Fruit fly (Drosophila melanogaster) whole organism, embryonic: ENCODE measurements around the gene Gycbeta100B.
A peak's percentile ranks its signal among the peaks of the same experiment; 100 is the strongest.

Source experiments
- Awh ChIP-seq: fragments of 200-800 bp; sonication (Bioruptor generic); IDR thresholded peaks from 2 replicates; pipeline ENCODE4, ENCODE4 v1.3.6; 2022; ENCODE audit warnings: missing biosample characterization, missing genetic modification characterization
- B-H2 ChIP-seq: fragments of 200-800 bp; sonication (Bioruptor generic); optimal IDR thresholded peaks from 2 replicates; lab custom pipeline; 2018; ENCODE audit warnings: missing biosample characterization, mild to moderate bottlenecking, missing genetic modification characterization
- CG10543 ChIP-seq: fragments of 200-800 bp; sonication (Bioruptor generic); optimal IDR thresholded peaks from 3 replicates; lab custom pipeline; 2017; ENCODE audit warnings: missing biosample characterization, mild to moderate bottlenecking, missing genetic modification characterization, moderate library complexity
- CG11085 ChIP-seq: fragments of 200-800 bp; sonication (Bioruptor generic); IDR thresholded peaks from 2 replicates; pipeline ENCODE4 v1.3.6; 2022; ENCODE audit warnings: missing biosample characterization, missing genetic modification characterization
- CG12155 ChIP-seq: fragments of 200-800 bp; sonication (Bioruptor generic); optimal IDR thresholded peaks from 3 replicates; lab custom pipeline; 2016; ENCODE audit warnings: missing biosample characterization, missing genetic modification characterization
- CG12659 ChIP-seq: fragments of 200-800 bp; sonication (Bioruptor generic); optimal IDR thresholded peaks from 3 replicates; lab custom pipeline; 2017; ENCODE audit warnings: mild to moderate bottlenecking, missing biosample characterization, missing genetic modification reagents, missing genetic modification characterization
- CG12769 ChIP-seq: fragments of 200-800 bp; sonication (Bioruptor generic); optimal IDR thresholded peaks from 2 replicates; lab custom pipeline; 2019; ENCODE audit warnings: missing biosample characterization, mild to moderate bottlenecking, missing genetic modification characterization, moderate library complexity
- CG13894 ChIP-seq: fragments of 200-800 bp; sonication (Bioruptor generic); optimal IDR thresholded peaks from 3 replicates; lab custom pipeline; 2018; ENCODE audit warnings: missing biosample characterization, mild to moderate bottlenecking, missing genetic modification characterization, moderate library complexity
- CG2129 ChIP-seq: fragments of 200-800 bp; sonication (Bioruptor generic); IDR thresholded peaks from 2 replicates; pipeline ENCODE4 v1.3.6; 2022; ENCODE audit warnings: missing biosample characterization, missing genetic modification characterization; ENCODE audit not compliant: partially characterized antibody
- CG3281 ChIP-seq: fragments of 200-800 bp; sonication (Bioruptor generic); optimal IDR thresholded peaks from 3 replicates; lab custom pipeline; 2017; ENCODE audit warnings: missing biosample characterization, mild to moderate bottlenecking, missing genetic modification characterization
- CG42726 ChIP-seq: fragments of 200-800 bp; sonication (Bioruptor generic); IDR thresholded peaks from 2 replicates; pipeline ENCODE4 v1.3.6; 2022; ENCODE audit warnings: missing biosample characterization, missing genetic modification characterization; ENCODE audit not compliant: partially characterized antibody
- CG6175 ChIP-seq: fragments of 200-800 bp; sonication (Bioruptor generic); IDR thresholded peaks from 3 replicates; pipeline ENCODE4 v1.3.6; 2022; ENCODE audit warnings: missing biosample characterization, missing genetic modification characterization
- CG6813 ChIP-seq: fragments of 200-800 bp; sonication (Bioruptor generic); optimal IDR thresholded peaks from 2 replicates; lab custom pipeline; 2017; ENCODE audit warnings: missing biosample characterization, missing genetic modification characterization, mild to moderate bottlenecking, moderate library complexity, missing genetic modification reagents
- CG7928 ChIP-seq: fragments of 200-800 bp; sonication (Bioruptor generic); optimal IDR thresholded peaks from 2 replicates; lab custom pipeline; 2017; ENCODE audit warnings: missing biosample characterization, mild to moderate bottlenecking, missing genetic modification characterization
- CG8388 ChIP-seq: fragments of 200-800 bp; sonication (Bioruptor generic); optimal IDR thresholded peaks from 2 replicates; lab custom pipeline; 2019; ENCODE audit warnings: missing biosample characterization, mild to moderate bottlenecking, missing genetic modification characterization, moderate library complexity
- CG9932 ChIP-seq: fragments of 200-800 bp; sonication (Bioruptor generic); IDR thresholded peaks from 2 replicates; pipeline ENCODE4 v1.3.6; 2022; ENCODE audit warnings: missing biosample characterization, missing genetic modification characterization
- Deaf1 ChIP-seq: fragments of 200-800 bp; optimal IDR thresholded peaks from 3 replicates; lab custom pipeline; 2019; ENCODE audit warnings: missing biosample characterization, mild to moderate bottlenecking, missing genetic modification characterization, moderate library complexity
- Dref ChIP-seq: fragments of 200-800 bp; sonication (Bioruptor generic); IDR thresholded peaks from 2 replicates; pipeline ENCODE4 v1.3.6; 2022; ENCODE audit warnings: missing biosample characterization, missing genetic modification characterization
- E2f1 ChIP-seq: fragments of 200-800 bp; sonication (Bioruptor generic); IDR thresholded peaks from 2 replicates; pipeline ENCODE4 v1.3.6; 2022; ENCODE audit warnings: missing biosample characterization, missing genetic modification characterization
- Fer1 ChIP-seq: fragments of 200-800 bp; sonication (Bioruptor generic); optimal IDR thresholded peaks from 2 replicates; lab custom pipeline; 2017; ENCODE audit warnings: missing biosample characterization, mild to moderate bottlenecking, missing genetic modification characterization
- Hr39 ChIP-seq: fragments of >200 bp; optimal IDR thresholded peaks from 2 replicates; lab custom pipeline; 2017
- Pdp1 ChIP-seq, 2 experiments: fragments of 200-800 bp; sonication (Bioruptor generic); optimal IDR thresholded peaks; 3 replicates each; lab custom pipeline; 2016; ENCODE audit warnings: missing biosample characterization in 2 of 2, missing genetic modification characterization in 2 of 2, mild to moderate bottlenecking in 1 of 2, moderate library complexity in 1 of 2
- Poxn ChIP-seq: fragments of 200-800 bp; sonication (Bioruptor generic); IDR thresholded peaks from 2 replicates; pipeline ENCODE4 v1.3.6; 2022; ENCODE audit warnings: missing biosample characterization, missing genetic modification characterization
- Ravus ChIP-seq: fragments of 200-800 bp; sonication (Bioruptor generic); IDR thresholded peaks from 2 replicates; pipeline ENCODE4 v1.3.6; 2022; ENCODE audit warnings: missing biosample characterization, missing genetic modification characterization
- Sox102F ChIP-seq: fragments of 200-800 bp; sonication (Bioruptor generic); optimal IDR thresholded peaks from 2 replicates; lab custom pipeline; 2018; ENCODE audit warnings: missing biosample characterization, mild to moderate bottlenecking, missing genetic modification characterization, moderate library complexity
- TFAM ChIP-seq: fragments of 200-800 bp; sonication (Bioruptor generic); optimal IDR thresholded peaks from 2 replicates; lab custom pipeline; 2017; ENCODE audit warnings: missing biosample characterization, missing genetic modification characterization, inconsistent platforms
- Trl ChIP-seq, 3 experiments: fragments of >200 bp in 2 of 3; fragments of 200-800 bp in 1 of 3; sonication (Bioruptor generic) in 1 of 3; optimal IDR thresholded peaks; 2 replicates in 1 of 3; 3 replicates in 2 of 3; lab custom pipeline; 2016 to 2017; ENCODE audit warnings: missing biosample characterization in 1 of 3, missing genetic modification characterization in 1 of 3
- aop ChIP-seq: fragments of 200-800 bp; sonication (Bioruptor generic); IDR thresholded peaks from 2 replicates; pipeline ENCODE4 v1.3.6; 2022; ENCODE audit warnings: missing biosample characterization, missing genetic modification characterization
- caup ChIP-seq: fragments of 200-800 bp; sonication (Bioruptor generic); optimal IDR thresholded peaks from 3 replicates; lab custom pipeline; 2017; ENCODE audit warnings: missing biosample characterization, mild to moderate bottlenecking, missing genetic modification characterization, moderate library complexity; ENCODE audit not compliant: severe bottlenecking
- cg ChIP-seq: fragments of 200-800 bp; sonication (Bioruptor generic); optimal IDR thresholded peaks from 3 replicates; lab custom pipeline; 2019; ENCODE audit warnings: missing biosample characterization, mild to moderate bottlenecking, missing genetic modification characterization, moderate library complexity
- cwo ChIP-seq: fragments of 200-800 bp; sonication (Bioruptor generic); optimal IDR thresholded peaks from 3 replicates; lab custom pipeline; 2017; ENCODE audit warnings: missing biosample characterization, missing genetic modification characterization, mild to moderate bottlenecking, moderate library complexity, missing genetic modification reagents
- disco-r ChIP-seq: fragments of 200-800 bp; sonication (Bioruptor generic); optimal IDR thresholded peaks from 2 replicates; lab custom pipeline; 2016; ENCODE audit warnings: missing biosample characterization, missing genetic modification characterization
- ems ChIP-seq: fragments of 200-800 bp; sonication (Bioruptor generic); optimal IDR thresholded peaks from 3 replicates; lab custom pipeline; 2016; ENCODE audit warnings: missing biosample characterization, missing genetic modification characterization
- ewg ChIP-seq: fragments of 200-800 bp; sonication (Bioruptor generic); optimal IDR thresholded peaks from 3 replicates; lab custom pipeline; 2017; ENCODE audit warnings: mild to moderate bottlenecking, missing biosample characterization, missing genetic modification reagents, missing genetic modification characterization
- gcm ChIP-seq: fragments of 200-800 bp; sonication (Bioruptor generic); optimal IDR thresholded peaks from 2 replicates; lab custom pipeline; 2019; ENCODE audit warnings: missing biosample characterization, mild to moderate bottlenecking, missing genetic modification characterization, moderate library complexity
- grn ChIP-seq: fragments of 200-800 bp; sonication (Bioruptor generic); optimal IDR thresholded peaks from 3 replicates; lab custom pipeline; 2017; ENCODE audit warnings: missing biosample characterization, missing genetic modification characterization
- ham ChIP-seq: fragments of 200-800 bp; sonication (Bioruptor generic); IDR thresholded peaks from 2 replicates; pipeline ENCODE4 v1.3.6; 2022; ENCODE audit warnings: missing biosample characterization, missing genetic modification characterization
- jumu ChIP-seq: fragments of 200-800 bp; sonication (Bioruptor generic); optimal IDR thresholded peaks from 3 replicates; lab custom pipeline; 2016; ENCODE audit warnings: missing biosample characterization, missing genetic modification characterization
- kay ChIP-seq: fragments of 200-800 bp; sonication (Bioruptor generic); optimal IDR thresholded peaks from 2 replicates; lab custom pipeline; 2016; ENCODE audit warnings: missing biosample characterization, missing genetic modification characterization
- knrl ChIP-seq: fragments of 200-800 bp; sonication (Bioruptor generic); IDR thresholded peaks from 3 replicates; pipeline ENCODE4 v1.3.6; 2022; ENCODE audit warnings: missing biosample characterization, missing genetic modification characterization; ENCODE audit not compliant: partially characterized antibody
- lab ChIP-seq: fragments of 200-800 bp; sonication (Bioruptor generic); optimal IDR thresholded peaks from 3 replicates; lab custom pipeline; 2017; ENCODE audit warnings: missing biosample characterization, missing genetic modification characterization, mild to moderate bottlenecking, moderate library complexity, missing genetic modification reagents
- mirr ChIP-seq: fragments of 200-800 bp; sonication (Bioruptor generic); optimal IDR thresholded peaks from 3 replicates; lab custom pipeline; 2018; ENCODE audit warnings: missing biosample characterization, mild to moderate bottlenecking, missing genetic modification characterization
- nerfin-2 ChIP-seq: fragments of 200-800 bp; sonication (Bioruptor generic); IDR thresholded peaks from 2 replicates; pipeline ENCODE4 v1.3.6; 2022; ENCODE audit warnings: missing biosample characterization, missing genetic modification characterization; ENCODE audit not compliant: partially characterized antibody
- odd ChIP-seq: fragments of 200-800 bp; sonication (Bioruptor generic); optimal IDR thresholded peaks from 2 replicates; lab custom pipeline; 2017; ENCODE audit warnings: missing biosample characterization, mild to moderate bottlenecking, missing genetic modification characterization
- salm ChIP-seq: fragments of 200-800 bp; sonication (Bioruptor generic); optimal IDR thresholded peaks from 2 replicates; lab custom pipeline; 2018; ENCODE audit warnings: missing biosample characterization, mild to moderate bottlenecking, missing genetic modification characterization
- sd ChIP-seq: fragments of 200-800 bp; sonication (Bioruptor generic); optimal IDR thresholded peaks from 3 replicates; lab custom pipeline; 2018; ENCODE audit warnings: missing biosample characterization, mild to moderate bottlenecking, missing genetic modification characterization, moderate library complexity
- sna ChIP-seq: fragments of 200-800 bp; sonication (Bioruptor generic); IDR thresholded peaks from 2 replicates; pipeline ENCODE4 v1.3.6; 2022; ENCODE audit warnings: missing biosample characterization, missing genetic modification characterization; ENCODE audit not compliant: partially characterized antibody
- sug ChIP-seq: fragments of 200-800 bp; optimal IDR thresholded peaks from 2 replicates; lab custom pipeline; 2019; ENCODE audit warnings: missing biosample characterization, mild to moderate bottlenecking, missing genetic modification characterization, moderate library complexity
- vvl ChIP-seq: fragments of 200-800 bp; sonication (Bioruptor generic); IDR thresholded peaks from 2 replicates; pipeline ENCODE4 v1.3.6; 2022; ENCODE audit warnings: missing biosample characterization, missing genetic modification characterization

Gene Gycbeta100B

DNA sequence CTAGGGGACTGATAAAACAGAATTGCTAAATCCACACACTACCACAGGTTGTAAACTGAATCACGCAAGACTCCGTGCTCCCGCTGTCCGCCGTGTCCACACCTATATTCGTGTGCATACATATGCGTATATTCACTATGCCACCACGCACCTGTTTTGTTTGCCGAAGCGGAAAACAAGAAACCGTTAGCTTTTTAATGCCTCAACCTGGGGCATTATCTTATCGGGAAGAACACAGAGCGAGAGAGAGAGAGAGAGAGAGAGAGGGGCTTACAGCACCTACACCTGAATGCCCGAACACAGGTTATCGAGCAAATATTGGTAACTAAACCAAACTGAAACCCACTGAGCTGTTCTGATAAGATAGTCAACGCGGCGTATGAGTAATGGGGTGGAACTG lies 60.4 kb downstream of the Gycbeta100B start (continued):
- peak; percentile 18 to 63 for TF ChIP-seq Trl (optimal IDR thresholded peaks at IDR 0.05; lab: Kevin White, UChicago)
- no peak for TF ChIP-seq Trl (GFP tag; optimal IDR thresholded peaks at IDR 0.05; lab: Kevin White, UChicago)
- TF ChIP-seq CG6813 (GFP tag; lab: Kevin White, UChicago), result peak; percentile 14
- no peak for TF ChIP-seq Dref (GFP tag; lab: Robert Waterston, UW)
- TF ChIP-seq sug (tag; lab: Kevin White, UChicago), result peak; percentile 56
- TF ChIP-seq CG3281, result no peak
- peak; percentile 20 for TF ChIP-seq mirr
- peak; percentile 88 for TF ChIP-seq sd
- TF ChIP-seq cg (GFP tag; lab: Kevin White, UChicago), result peak; percentile 33
- TF ChIP-seq CG2129 (GFP tag; lab: Robert Waterston, UW), result no peak
- no peak for TF ChIP-seq CG7928 (GFP tag; lab: Kevin White, UChicago)
- no peak for TF ChIP-seq TFAM (GFP tag; lab: Kevin White, UChicago)
- peak; percentile 86 for TF ChIP-seq CG6175 (GFP tag; lab: Robert Waterston, UW)
- peak; percentile 15 for TF ChIP-seq grn (GFP tag; lab: Kevin White, UChicago)
- TF ChIP-seq vvl (GFP tag; lab: Robert Waterston, UW), result no peak
- TF ChIP-seq E2f1 (GFP tag; lab: Robert Waterston, UW), result no peak
- no peak for TF ChIP-seq knrl (GFP tag; lab: Robert Waterston, UW)
- no peak for TF ChIP-seq CG12659 (GFP tag; lab: Kevin White, UChicago)
- TF ChIP-seq cwo, result peak; percentile 7
- peak; percentile 15 for TF ChIP-seq CG12769 (tag; lab: Kevin White, UChicago)
- no peak for TF ChIP-seq Deaf1 (tag; lab: Kevin White, UChicago)
- no peak for TF ChIP-seq ems (GFP tag; lab: Kevin White, UChicago)
- TF ChIP-seq ham (GFP tag; lab: Robert Waterston, UW), result no peak
- no peak for TF ChIP-seq sna (GFP tag; lab: Robert Waterston, UW)
- TF ChIP-seq ewg (GFP tag; lab: Kevin White, UChicago), result no peak
- peak; percentile 46 for TF ChIP-seq CG13894 (tag; lab: Kevin White, UChicago)
- no peak for TF ChIP-seq Poxn (GFP tag; lab: Robert Waterston, UW)

DNA sequence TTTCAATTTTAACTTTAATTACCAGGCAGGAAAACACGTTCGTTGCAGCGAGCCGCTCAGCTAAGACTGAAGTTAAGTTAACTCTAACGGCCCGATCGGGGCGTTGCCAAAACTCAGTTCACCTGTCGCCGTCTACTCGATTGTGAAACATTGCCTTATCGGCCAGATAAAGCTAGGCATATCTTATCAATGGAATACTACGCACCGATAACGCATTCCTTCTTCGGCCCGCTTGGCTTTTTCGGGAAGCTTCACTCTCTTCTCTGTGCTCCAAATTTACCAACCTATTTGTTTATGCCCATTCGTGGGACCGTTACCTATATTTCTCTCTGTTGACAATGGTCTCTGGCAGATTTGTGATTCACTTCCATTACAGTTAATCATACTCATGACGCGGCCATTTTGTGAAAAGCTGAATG lies 61.5 kb downstream of the Gycbeta100B start, which contains the start of gene mesh:
TSS of gene mesh (minus strand) at position 68 of the 419 bp plus-strand sequence.
- TF ChIP-seq B-H2 (GFP tag; lab: Kevin White, UChicago), result no peak
- no peak for TF ChIP-seq Sox102F (GFP tag; lab: Kevin White, UChicago)
- TF ChIP-seq CG12155 (GFP tag; lab: Kevin White, UChicago), result no peak
- TF ChIP-seq salm, result no peak
- TF ChIP-seq CG11085 (GFP tag; lab: Robert Waterston, UW), result no peak
- no peak for TF ChIP-seq CG6175 (GFP tag; lab: Robert Waterston, UW)
- peak; percentile 26 for TF ChIP-seq caup (GFP tag; lab: Kevin White, UChicago)
- 0 out of 2 replicates have a peak, but pooled peaks have one; percentile 14 for TF ChIP-seq Awh
- TF ChIP-seq kay (GFP tag; lab: Kevin White, UChicago), result peak; percentile 1
- TF ChIP-seq aop (GFP tag; lab: Robert Waterston, UW), result no peak
- no peak for TF ChIP-seq nerfin-2 (GFP tag; lab: Robert Waterston, UW)
- no peak for TF ChIP-seq jumu
- TF ChIP-seq CG10543 (GFP tag; lab: Kevin White, UChicago), result peak; percentile 69
- TF ChIP-seq lab, result peak; percentile 65
- TF ChIP-seq CG8388 (GFP tag; lab: Kevin White, UChicago), result no peak
- no peak for TF ChIP-seq CG42726 (GFP tag; lab: Robert Waterston, UW)
- no peak for TF ChIP-seq odd
- TF ChIP-seq disco-r (GFP tag; lab: Kevin White, UChicago), result no peak
- no peak for TF ChIP-seq Ravus
- no peak for TF ChIP-seq gcm (GFP tag; lab: Kevin White, UChicago)
- TF ChIP-seq Fer1 (GFP tag; lab: Kevin White, UChicago), result peak; percentile 29
- peak in 1 of 2 experiments; percentile 56 for TF ChIP-seq Pdp1 (GFP tag; optimal IDR thresholded peaks at IDR 0.05; lab: Kevin White, UChicago)
- no peak for TF ChIP-seq Hr39 (lab: Kevin White, UChicago)
- peak; percentile 47 for TF ChIP-seq Deaf1 (tag; lab: Kevin White, UChicago)
- no peak for TF ChIP-seq CG9932 (GFP tag; lab: Robert Waterston, UW)
